Worm (Caenorhabditis elegans): ENCODE results near the gene fzo-1.

fzo-1 gene

DNA sequence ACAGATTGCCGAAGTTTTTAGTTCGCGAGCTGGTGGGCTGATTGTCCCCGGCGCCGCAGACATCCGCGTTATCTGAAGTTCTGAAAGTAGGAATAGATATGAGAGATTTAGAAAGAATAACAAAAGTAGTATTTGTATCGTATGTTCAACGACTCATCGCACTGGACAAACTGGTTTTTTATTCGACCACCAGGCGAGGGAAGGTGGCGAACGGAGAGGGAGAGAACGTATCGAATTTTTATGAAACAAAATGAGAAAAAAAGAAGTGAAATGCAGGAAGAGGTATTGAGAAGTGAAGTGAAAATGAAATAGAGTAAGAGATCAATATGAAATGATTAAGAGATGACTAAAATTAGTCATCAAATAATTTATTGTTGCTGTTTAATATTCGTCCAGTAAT, 8.6 kb downstream of the fzo-1 start, which contains the start of gene tbc-2:
TSS of gene tbc-2 (minus strand) at position 80 of the 400 bp plus-strand sequence.
- TF ChIP-seq hif-1 (tag; optimal IDR thresholded peaks at IDR 0.05): no peak
- no peak for TF ChIP-seq zfp-2 (tag; optimal IDR thresholded peaks at IDR 0.05)
- no peak for TF ChIP-seq spr-1 (tag; optimal IDR thresholded peaks at IDR 0.05)
- no peak for TF ChIP-seq lim-7 (GFP tag; IDR thresholded peaks at IDR 0.05)
- TF ChIP-seq set-16 (GFP tag; IDR thresholded peaks at IDR 0.05): no peak
- no peak for TF ChIP-seq ama-1 (optimal IDR thresholded peaks at IDR 0.05)
- TF ChIP-seq rbr-2 (tag; optimal IDR thresholded peaks at IDR 0.05): no peak
- peak; percentile 36 for TF ChIP-seq nhr-28 (tag; optimal IDR thresholded peaks at IDR 0.05)
- TF ChIP-seq unc-62 (GFP tag; optimal IDR thresholded peaks at IDR 0.05 in 1 of 2): peak in 1 of 2 experiments; percentile 51
- TF ChIP-seq unc-62 (tag; optimal IDR thresholded peaks at IDR 0.05): no peak
- no peak for TF ChIP-seq gei-8 (GFP tag; optimal IDR thresholded peaks at IDR 0.05)
- TF ChIP-seq Y5F2A.4 (GFP tag; optimal IDR thresholded peaks at IDR 0.05): no peak
- no peak for TF ChIP-seq nhr-48 (tag; optimal IDR thresholded peaks at IDR 0.05)
- TF ChIP-seq lin-39 (tag; optimal IDR thresholded peaks at IDR 0.05): no peak
- TF ChIP-seq T26A8.4 (GFP tag; IDR thresholded peaks at IDR 0.05): no peak
- no peak for TF ChIP-seq zip-2 (tag; optimal IDR thresholded peaks at IDR 0.05)
- no peak for TF ChIP-seq dpl-1 (GFP tag; optimal IDR thresholded peaks at IDR 0.05)
- no peak for TF ChIP-seq ceh-44 (GFP tag; IDR thresholded peaks at IDR 0.05)

DNA sequence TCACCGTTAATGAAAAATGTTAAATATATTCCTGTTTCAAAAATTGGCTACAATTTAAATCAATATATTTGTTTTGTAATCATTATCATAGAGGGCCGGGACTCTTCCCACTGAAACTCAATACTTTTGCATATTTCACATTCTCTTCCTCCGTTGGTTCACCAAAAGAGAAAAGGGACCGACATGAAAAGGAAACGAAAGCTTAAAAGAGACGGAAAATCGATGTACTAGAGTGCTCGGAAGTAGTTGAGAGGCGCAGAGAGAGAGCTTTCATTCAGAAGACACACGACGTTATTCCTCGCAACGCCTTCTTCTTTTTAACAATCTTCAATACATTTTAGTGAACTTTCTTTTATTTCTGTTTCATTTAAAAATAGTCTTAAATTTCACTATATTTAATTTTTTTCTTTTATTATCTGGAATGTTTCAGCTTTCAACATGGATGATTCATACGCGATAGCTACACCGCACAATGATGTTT, 15.7 kb downstream of the fzo-1 start, which contains the start of gene ehs-1:
TSS of gene ehs-1 (plus strand) at position 431 of the 481 bp plus-strand sequence.
- peak in 1 of 2 experiments; percentile 19 for TF ChIP-seq lsy-2 (tag; optimal IDR thresholded peaks at IDR 0.05)
- TF ChIP-seq D1046.2 (GFP tag; IDR thresholded peaks at IDR 0.05): no peak
- no peak for TF ChIP-seq arid-1 (GFP tag; conservative IDR thresholded peaks at IDR 0.05)
- 0 out of 2 replicates have a peak, but pooled peaks have one; percentile 10 for TF ChIP-seq ctbp-1 (GFP tag; IDR thresholded peaks at IDR 0.05)
- TF ChIP-seq ceh-62 (tag; optimal IDR thresholded peaks at IDR 0.05): no peak
- no peak for TF ChIP-seq lir-3 (tag; optimal IDR thresholded peaks at IDR 0.05)
- TF ChIP-seq dpl-1 (GFP tag; optimal IDR thresholded peaks at IDR 0.05): peak; percentile 2

DNA sequence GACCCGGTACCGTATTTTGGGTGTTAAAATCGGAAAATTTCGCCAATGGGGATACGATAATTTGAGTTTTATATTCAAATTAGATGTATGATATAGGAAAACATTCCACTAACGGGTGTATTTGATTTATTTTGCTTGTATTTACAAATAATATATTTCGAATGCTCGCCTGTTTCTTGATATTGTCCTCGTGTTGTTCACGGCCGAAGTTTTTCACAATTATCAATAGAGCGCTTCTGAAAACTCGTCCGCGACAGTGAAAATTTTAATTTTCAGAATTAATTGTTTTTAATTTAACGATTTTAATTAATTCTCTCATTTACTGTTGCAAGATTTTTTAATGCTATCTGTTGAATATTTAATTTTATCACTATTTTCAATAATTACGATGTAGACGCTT, 16.3 kb downstream of the fzo-1 start:
- no peak for TF ChIP-seq ZK546.5 (tag; optimal IDR thresholded peaks at IDR 0.05)
- peak; percentile 97 for TF ChIP-seq mes-2 (tag; optimal IDR thresholded peaks at IDR 0.05; ENCODE audit: poor library complexity, severe bottlenecking)
- no peak for TF ChIP-seq nhr-111 (GFP tag; optimal IDR thresholded peaks at IDR 0.05)
- TF ChIP-seq Y48G9A.11 (GFP tag; IDR thresholded peaks at IDR 0.05): peak; percentile 25; the same call in 1 of the 2 replicates
- 0 out of 2 replicates have a peak, but pooled peaks have one; percentile 40 for TF ChIP-seq dmd-9 (GFP tag; IDR thresholded peaks at IDR 0.05)
- TF ChIP-seq dpl-1 (GFP tag; optimal IDR thresholded peaks at IDR 0.05): peak; percentile 24
- peak; percentile 22 for TF ChIP-seq nhr-28 (tag; optimal IDR thresholded peaks at IDR 0.05)
- TF ChIP-seq lim-7 (GFP tag; IDR thresholded peaks at IDR 0.05): no peak
- peak; percentile 30 for TF ChIP-seq aha-1 (tag)
- TF ChIP-seq dmd-6 (GFP tag; IDR thresholded peaks at IDR 0.05): peak; percentile 34
- TF ChIP-seq ceh-28 (tag; optimal IDR thresholded peaks at IDR 0.05): no peak
- TF ChIP-seq lin-38 (GFP tag; IDR thresholded peaks at IDR 0.05): peak; percentile 90
- no peak for TF ChIP-seq T20F7.1 (GFP tag; optimal IDR thresholded peaks at IDR 0.05)
- peak; percentile 47; the same call in 1 of the 2 replicates for TF ChIP-seq madf-9 (GFP tag; conservative IDR thresholded peaks at IDR 0.05)
- TF ChIP-seq hif-1 (tag; optimal IDR thresholded peaks at IDR 0.05): peak in 1 of 2 experiments; percentile 54
- TF ChIP-seq zfp-2 (tag; optimal IDR thresholded peaks at IDR 0.05): no peak
- TF ChIP-seq unc-130 (GFP tag; optimal IDR thresholded peaks at IDR 0.05): peak; percentile 91
- 0 out of 2 replicates have a peak, but pooled peaks have one; percentile 23 for TF ChIP-seq vab-7 (GFP tag; IDR thresholded peaks at IDR 0.05)
- TF ChIP-seq ZK337.2 (GFP tag; IDR thresholded peaks at IDR 0.05): 0 out of 2 replicates have a peak, but pooled peaks have one; percentile 62
- TF ChIP-seq tra-1 (GFP tag; IDR thresholded peaks at IDR 0.05): 0 out of 2 replicates have a peak, but pooled peaks have one; percentile 21
- 0 out of 2 replicates have a peak, but pooled peaks have one; percentile 9 for TF ChIP-seq snpc-1.2 (GFP tag; IDR thresholded peaks at IDR 0.05)

All from whole organism, L4 larva.